Worm (Caenorhabditis elegans) whole organism, early embryonic: ENCODE data around the gene ZK105.6.

Source experiments
- B0310.2 ChIP-seq: sonication (generic microtip); optimal IDR thresholded peaks from 2 replicates; lab custom pipeline; 2016; ENCODE audit warnings: mild to moderate bottlenecking, missing genetic modification characterization, missing compliant biosample characterization
- F13C5.2 ChIP-seq: sonication (generic microtip); optimal IDR thresholded peaks from 2 replicates; lab custom pipeline; 2017; ENCODE audit warnings: mild to moderate bottlenecking, missing genetic modification characterization, inconsistent platforms, missing compliant biosample characterization
- ama-1 ChIP-seq: fragments of 150-350 bp; optimal IDR thresholded peaks from 2 replicates; lab custom pipeline; 2014
- ceh-13 ChIP-seq: fragments of 200-800 bp; sonication (Bioruptor generic); optimal IDR thresholded peaks from 2 replicates; lab custom pipeline; 2018; ENCODE audit warnings: mild to moderate bottlenecking, missing genetic modification characterization, missing compliant biosample characterization
- ceh-36 ChIP-seq: sonication (generic microtip); optimal IDR thresholded peaks from 2 replicates; lab custom pipeline; 2016; ENCODE audit warnings: missing genetic modification characterization, inconsistent platforms, missing compliant biosample characterization
- ets-7 ChIP-seq: sonication (generic microtip); optimal IDR thresholded peaks from 2 replicates; lab custom pipeline; 2016; ENCODE audit warnings: missing genotype, missing genetic modification characterization, missing compliant biosample characterization
- flt-1 ChIP-seq: fragments of 200-800 bp; sonication (Bioruptor generic); IDR thresholded peaks from 2 replicates; pipeline ENCODE4 v1.3.6; 2022; ENCODE audit warnings: missing genetic modification characterization, missing compliant biosample characterization
- hmbx-1 ChIP-seq: sonication (generic microtip); optimal IDR thresholded peaks from 2 replicates; lab custom pipeline; 2016; ENCODE audit warnings: mild to moderate bottlenecking, missing genetic modification characterization, missing compliant biosample characterization
- hnd-1 ChIP-seq: sonication (generic microtip); optimal IDR thresholded peaks from 2 replicates; lab custom pipeline; 2016; ENCODE audit warnings: missing genetic modification characterization, missing compliant biosample characterization
- pes-1 ChIP-seq: fragments of 200-800 bp; sonication (Bioruptor generic); IDR thresholded peaks from 2 replicates; pipeline ENCODE4 v1.3.6; 2022; ENCODE audit warnings: missing genetic modification reagents, missing genetic modification characterization, missing compliant biosample characterization
- scrt-1 ChIP-seq: fragments of 200-800 bp; sonication (Bioruptor generic); IDR thresholded peaks from 2 replicates; pipeline ENCODE4 v1.3.6; 2022; ENCODE audit warnings: missing genetic modification characterization, missing compliant biosample characterization
- sea-1 ChIP-seq: fragments of 200-800 bp; sonication (Bioruptor generic); conservative IDR thresholded peaks from 2 replicates; pipeline ENCODE4 v1.3.6; 2022; ENCODE audit warnings: missing genetic modification characterization, missing compliant biosample characterization
- tbx-11 ChIP-seq: fragments of 200-800 bp; sonication (Bioruptor generic); IDR thresholded peaks from 2 replicates; pipeline ENCODE4 v1.3.6; 2022; ENCODE audit warnings: missing genetic modification characterization, missing compliant biosample characterization

ce11 chrV:7739949-7740348 lies 16.1 kb upstream of the ZK105.6 start:
- TF ChIP-seq hnd-1, result no peak
- no peak for TF ChIP-seq ets-7
- TF ChIP-seq hmbx-1 (tag; lab: Kevin White, UChicago), result no peak
- no peak for TF ChIP-seq tbx-11
- TF ChIP-seq F13C5.2 (tag; lab: Kevin White, UChicago), result no peak
- TF ChIP-seq ama-1 (lab: Kevin White, UChicago), result no peak
- TF ChIP-seq pes-1 (GFP tag; lab: Robert Waterston, UW), result no peak
- TF ChIP-seq scrt-1, result no peak
- TF ChIP-seq ceh-36 (tag; lab: Kevin White, UChicago), result no peak
- TF ChIP-seq sea-1 (GFP tag; lab: Robert Waterston, UW), result no peak
- TF ChIP-seq B0310.2 (tag; lab: Kevin White, UChicago), result no peak
- no peak for TF ChIP-seq ceh-13
- no peak for TF ChIP-seq flt-1 (GFP tag; lab: Robert Waterston, UW)
